Fruit fly (Drosophila melanogaster): Measurements from ENCODE around the gene Plod.

DNA sequence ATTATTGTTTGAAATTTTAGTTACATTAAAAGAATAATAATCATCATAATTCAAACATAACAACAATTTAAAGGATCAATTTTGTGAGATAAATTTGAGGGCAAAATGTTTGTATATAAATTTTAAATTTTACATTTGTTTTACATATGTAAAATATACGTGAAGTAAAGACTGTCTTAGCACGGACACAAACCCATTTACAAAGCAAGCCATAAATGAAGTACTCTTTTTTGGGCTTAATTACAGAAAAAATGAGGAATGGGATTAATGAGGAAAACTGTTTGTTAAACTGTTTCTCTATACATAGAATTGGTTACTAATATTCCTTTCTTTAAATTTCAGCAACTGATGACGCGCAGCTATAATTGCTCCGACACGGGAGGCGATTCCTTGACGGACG is 18.8 kb upstream of the Plod start:
- TF ChIP-seq fd85E (GFP tag; optimal IDR thresholded peaks at IDR 0.05) (no peak), fd59A (GFP tag; optimal IDR thresholded peaks at IDR 0.05) (no peak), CG8319 (GFP tag; optimal IDR thresholded peaks at IDR 0.05) (no peak), CG3032 (tag; optimal IDR thresholded peaks at IDR 0.05) (no peak), CG6163 (GFP tag; IDR thresholded peaks at IDR 0.05) (no peak), svp (GFP tag) (no peak), CG6854 (GFP tag; optimal IDR thresholded peaks at IDR 0.05) (no peak), acj6 (GFP tag; optimal IDR thresholded peaks at IDR 0.05) (no peak), CG31627 (GFP tag; optimal IDR thresholded peaks at IDR 0.05) (no peak), dsx (GFP tag; optimal IDR thresholded peaks at IDR 0.05; ENCODE audit: poor library complexity, severe bottlenecking) (no peak)
